Worm (Caenorhabditis elegans) whole organism, L3 larva: ENCODE measurements around the gene F35E12.10.

Experiments used
- aly-2 ChIP-seq: fragments of 150-350 bp; optimal IDR thresholded peaks from 2 replicates; lab custom pipeline; 2014; ENCODE audit warnings: missing biosample characterization, missing genetic modification characterization
- fkh-10 ChIP-seq: sonication (generic microtip); optimal IDR thresholded peaks from 2 replicates; lab custom pipeline; 2017; ENCODE audit warnings: missing biosample characterization, missing genetic modification reagents, missing genetic modification characterization
- fos-1 ChIP-seq: fragments of 150-350 bp; optimal IDR thresholded peaks from 2 replicates; lab custom pipeline; 2014; ENCODE audit warnings: missing biosample characterization, missing genetic modification characterization
- lin-39 ChIP-seq: fragments of 150-350 bp; optimal IDR thresholded peaks from 2 replicates; lab custom pipeline; 2018; ENCODE audit warnings: missing biosample characterization, missing genetic modification reagents, missing genetic modification characterization
- mdl-1 ChIP-seq: fragments of 150-350 bp; optimal IDR thresholded peaks from 2 replicates; lab custom pipeline; 2014; ENCODE audit warnings: missing biosample characterization, missing genetic modification characterization
- nhr-11 ChIP-seq: fragments of 150-350 bp; optimal IDR thresholded peaks from 2 replicates; lab custom pipeline; 2014; ENCODE audit warnings: missing biosample characterization, missing genetic modification characterization
- nhr-25 ChIP-seq: sonication (generic microtip); optimal IDR thresholded peaks from 2 replicates; lab custom pipeline; 2017; ENCODE audit warnings: missing biosample characterization, missing genetic modification characterization
- pha-4 ChIP-seq: fragments of 150-350 bp; optimal IDR thresholded peaks from 2 replicates; lab custom pipeline; 2014; ENCODE audit warnings: missing biosample characterization, missing genetic modification reagents, missing genetic modification characterization
- unc-62 ChIP-seq: fragments of 150-350 bp; sonication (generic microtip); optimal IDR thresholded peaks from 4 replicates; lab custom pipeline; 2014; ENCODE audit warnings: missing biosample characterization, missing genetic modification reagents, missing genetic modification characterization

DNA sequence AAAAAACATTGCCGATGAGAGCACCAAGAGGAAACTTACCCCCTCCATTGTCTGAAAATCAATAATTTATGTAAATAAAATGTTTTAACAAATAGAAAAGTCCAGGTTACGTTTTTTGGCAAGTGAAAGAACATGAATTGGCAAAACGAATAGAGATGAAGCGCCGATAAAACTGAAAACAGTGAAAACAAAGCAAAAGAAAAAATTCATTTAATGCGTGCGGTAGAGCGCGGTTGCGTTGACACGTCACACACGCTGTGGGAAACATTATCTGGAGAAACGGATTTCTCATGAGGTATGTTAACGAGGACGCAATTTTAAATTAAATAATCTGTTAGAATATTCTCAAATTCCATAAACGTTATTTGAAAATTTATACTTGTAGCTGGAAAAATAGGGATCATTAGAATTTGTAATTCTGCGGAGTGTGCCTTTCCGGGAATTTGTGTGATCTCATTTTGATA is 33.3 kb downstream of the F35E12.10 start, which contains the start of gene zipt-9:
- TF ChIP-seq aly-2 (tag; lab: Kevin White, UChicago), result no peak
- TF ChIP-seq lin-39 (tag; lab: Kevin White, UChicago), result peak; percentile 72
- no peak for TF ChIP-seq unc-62
- no peak for TF ChIP-seq fos-1 (tag; lab: Kevin White, UChicago)
- no peak for TF ChIP-seq mdl-1 (tag; lab: Kevin White, UChicago)
- TF ChIP-seq pha-4 (tag; lab: Kevin White, UChicago), result peak; percentile 82
- TF ChIP-seq fkh-10 (GFP tag; lab: Kevin White, UChicago), result peak; percentile 60
- TF ChIP-seq nhr-25 (tag; lab: Kevin White, UChicago), result peak; percentile 76
- peak; percentile 48 for TF ChIP-seq nhr-11 (tag; lab: Kevin White, UChicago)
